Worm (Caenorhabditis elegans) whole organism, L1 larva: ENCODE data around the gene asd-1.

ENCODE experiments used
- fkh-4 ChIP-seq: sonication (generic microtip); optimal IDR thresholded peaks from 2 replicates; lab custom pipeline; 2016; ENCODE audit warnings: missing compliant biosample characterization, missing genetic modification characterization, borderline replicate concordance
- nhr-76 ChIP-seq: sonication (generic microtip); optimal IDR thresholded peaks from 2 replicates; lab custom pipeline; 2017; ENCODE audit warnings: missing biosample characterization, missing genetic modification characterization
- snu-23 ChIP-seq: sonication (generic microtip); optimal IDR thresholded peaks from 2 replicates; lab custom pipeline; 2016; ENCODE audit warnings: missing genetic modification characterization, missing compliant biosample characterization
- unc-62 ChIP-seq: fragments of 150-350 bp; optimal IDR thresholded peaks from 2 replicates; lab custom pipeline; 2014; ENCODE audit warnings: missing biosample characterization, missing genetic modification reagents, missing genetic modification characterization
- vab-15 ChIP-seq: sonication (generic microtip); optimal IDR thresholded peaks from 2 replicates; lab custom pipeline; 2017; ENCODE audit warnings: missing genotype, mild to moderate bottlenecking, missing genetic modification characterization, missing compliant biosample characterization
- zag-1 ChIP-seq: fragments of 150-350 bp; optimal IDR thresholded peaks from 2 replicates; lab custom pipeline; 2014; ENCODE audit warnings: missing biosample characterization, missing genetic modification characterization

- TF ChIP-seq unc-62 (GFP tag; lab: Kevin White, UChicago) (no peak), fkh-4 (tag; lab: Kevin White, UChicago) (no peak), zag-1 (tag; lab: Kevin White, UChicago) (no peak), snu-23 (GFP tag; lab: Kevin White, UChicago) (no peak), vab-15 (tag; lab: Kevin White, UChicago) (no peak), nhr-76 (tag; lab: Kevin White, UChicago) (no peak)
These were observed 44.8 kb upstream of the asd-1 start for ce11 chrIII:4152309-4152708.
